Fruit fly (Drosophila melanogaster): Measurements from ENCODE around the gene Fntb.

Fntb gene

dm6 chr3R:16469501-16470263 is 36.9 kb downstream of the Fntb start, which contains the start of the genes CG42232 and CSN5 (continued):
- TF ChIP-seq odd (GFP tag; optimal IDR thresholded peaks at IDR 0.05) (no peak), unpg (GFP tag; optimal IDR thresholded peaks at IDR 0.05) (no peak), E2f1 (GFP tag; IDR thresholded peaks at IDR 0.05) (peak; percentile 21; the same call in 1 of the 2 replicates), CG18262 (tag; optimal IDR thresholded peaks at IDR 0.05) (peak; percentile 51), br (optimal IDR thresholded peaks at IDR 0.05) (no peak), Eip74EF (GFP tag; optimal IDR thresholded peaks at IDR 0.05) (no peak), Trl (optimal IDR thresholded peaks at IDR 0.05) (no peak), Trl (GFP tag; optimal IDR thresholded peaks at IDR 0.05) (peak; percentile 40), Ada2b (GFP tag; IDR thresholded peaks at IDR 0.05) (peak; percentile 43; the same call in 1 of the 2 replicates), jing (GFP tag; optimal IDR thresholded peaks at IDR 0.05) (no peak), Xrp1 (GFP tag; IDR thresholded peaks at IDR 0.05) (peak; percentile 55; the same call in 1 of the 2 replicates), CG4328 (GFP tag; optimal IDR thresholded peaks at IDR 0.05) (peak; percentile 27), CG16815 (GFP tag; optimal IDR thresholded peaks at IDR 0.05) (peak; percentile 19), Med (GFP tag) (no peak), eyg (GFP tag; optimal IDR thresholded peaks at IDR 0.05) (no peak), ham (GFP tag; IDR thresholded peaks at IDR 0.05) (no peak), insv (GFP tag; optimal IDR thresholded peaks at IDR 0.05) (peak in 1 of 2 experiments; percentile 4), CG4854 (GFP tag; optimal IDR thresholded peaks at IDR 0.05) (no peak), CG6272 (GFP tag; IDR thresholded peaks at IDR 0.05) (peak; percentile 45; the same call in 1 of the 2 replicates), wek (GFP tag; optimal IDR thresholded peaks at IDR 0.05) (no peak), CG13624 (GFP tag; optimal IDR thresholded peaks at IDR 0.05) (no peak), ap (GFP tag; IDR thresholded peaks at IDR 0.05) (peak; percentile 38; the same call in 1 of the 2 replicates), B-H2 (GFP tag; optimal IDR thresholded peaks at IDR 0.05) (no peak), CG4617 (GFP tag; optimal IDR thresholded peaks at IDR 0.05; ENCODE audit: borderline replicate concordance) (peak; percentile 13), pho (GFP tag; optimal IDR thresholded peaks at IDR 0.05) (peak; percentile 55), fru (optimal IDR thresholded peaks at IDR 0.05) (no peak), sisA (GFP tag; IDR thresholded peaks at IDR 0.05) (peak; percentile 51; the same call in 1 of the 2 replicates), CG5953 (GFP tag; IDR thresholded peaks at IDR 0.05) (0 out of 2 replicates have a peak, but pooled peaks have one; percentile 16), Scr (GFP tag; IDR thresholded peaks at IDR 0.05; ENCODE audit: partially characterized antibody) (peak; percentile 64), CG18764 (GFP tag; optimal IDR thresholded peaks at IDR 0.05) (peak; percentile 40), nmo (GFP tag; optimal IDR thresholded peaks at IDR 0.05) (peak; percentile 84), maf-S (GFP tag; optimal IDR thresholded peaks at IDR 0.05) (peak; percentile 37), tin (GFP tag; optimal IDR thresholded peaks at IDR 0.05) (peak; percentile 48), CG2129 (GFP tag; IDR thresholded peaks at IDR 0.05; ENCODE audit: partially characterized antibody) (no peak; the same call in 1 of the 2 replicates), CG15479 (GFP tag; optimal IDR thresholded peaks at IDR 0.05) (peak; percentile 30), hb (GFP tag; IDR thresholded peaks at IDR 0.05; ENCODE audit: partially characterized antibody) (no peak), CG1529 (GFP tag; optimal IDR thresholded peaks at IDR 0.05) (no peak), jigr1 (GFP tag; IDR thresholded peaks at IDR 0.05) (no peak), CG2875 (GFP tag; optimal IDR thresholded peaks at IDR 0.05) (peak; percentile 26), CG17361 (GFP tag; IDR thresholded peaks at IDR 0.05) (no peak; the same call in 2 of the 3 replicates), CG17568 (GFP tag; optimal IDR thresholded peaks at IDR 0.05) (no peak), sima (GFP tag; optimal IDR thresholded peaks at IDR 0.05) (no peak), ac (GFP tag; optimal IDR thresholded peaks at IDR 0.05) (no peak), usp (GFP tag; optimal IDR thresholded peaks at IDR 0.05) (no peak), chm (GFP tag; IDR thresholded peaks at IDR 0.05) (no peak), Six4 (GFP tag; optimal IDR thresholded peaks at IDR 0.05) (peak; percentile 14), hth (optimal IDR thresholded peaks at IDR 0.05) (no peak), Rfx (GFP tag; IDR thresholded peaks at IDR 0.05) (peak; percentile 65; the same call in 1 of the 2 replicates), CG43689 (GFP tag; IDR thresholded peaks at IDR 0.05) (no peak), D19B (GFP tag; optimal IDR thresholded peaks at IDR 0.05) (no peak), mirr (GFP tag; optimal IDR thresholded peaks at IDR 0.05) (no peak)

All from whole organism, embryonic.